Worm (Caenorhabditis elegans): Measurements from ENCODE around the gene fem-3.

Gene fem-3

DNA sequence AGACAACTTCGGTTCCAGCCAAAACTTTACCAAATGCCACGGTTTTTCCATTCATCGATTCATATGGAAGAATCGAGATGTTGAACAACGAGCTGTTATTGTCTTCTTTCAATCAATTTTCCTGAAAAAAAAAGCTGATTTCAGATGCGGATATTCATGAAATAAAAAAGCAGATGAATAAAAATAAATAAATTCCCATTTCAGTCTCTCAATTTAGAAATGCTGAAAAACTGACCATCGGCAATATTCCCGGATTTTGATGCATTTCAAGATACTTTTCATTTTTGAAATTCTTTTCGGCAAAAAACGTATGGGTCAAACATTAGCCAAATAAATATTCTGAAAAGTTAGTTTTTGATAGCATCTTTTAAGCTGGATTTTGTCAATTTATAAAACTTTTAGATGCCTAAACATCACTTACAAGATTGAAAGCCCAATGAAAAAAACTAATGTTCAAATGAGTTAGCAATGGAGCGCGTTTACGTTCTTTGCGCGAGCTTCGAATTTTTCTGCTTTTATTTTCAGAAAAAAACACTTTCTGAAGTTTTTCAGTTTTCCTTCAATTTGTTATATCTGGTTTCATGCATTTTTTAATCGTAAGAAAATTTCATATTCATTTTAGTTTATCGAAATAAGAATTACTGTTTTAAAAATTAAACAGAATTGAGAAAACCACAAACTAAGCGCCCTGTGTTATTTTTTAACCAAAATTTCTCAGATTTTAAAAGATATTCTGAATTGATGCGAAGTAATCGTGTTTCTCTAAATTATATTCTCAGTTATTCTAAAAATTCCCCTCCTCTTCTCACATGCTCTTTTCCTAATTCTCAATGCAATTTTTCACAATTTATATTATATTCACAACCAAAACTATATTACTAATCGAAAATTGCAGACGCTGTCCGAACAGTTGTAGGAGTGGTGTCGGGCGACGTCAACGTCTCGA, at the start of gene fem-3, which contains the start of gene C01F6.14:
Gene fem-3, plus strand, starts transcription at position 896 of the 946 bp plus-strand sequence.
Gene C01F6.14, minus strand, starts transcription at position 51 of the 946 bp plus-strand sequence.
- TF ChIP-seq mab-5 (tag; optimal IDR thresholded peaks at IDR 0.05) (peak; percentile 6), drap-1 (GFP tag; optimal IDR thresholded peaks at IDR 0.05) (no peak)

DNA sequence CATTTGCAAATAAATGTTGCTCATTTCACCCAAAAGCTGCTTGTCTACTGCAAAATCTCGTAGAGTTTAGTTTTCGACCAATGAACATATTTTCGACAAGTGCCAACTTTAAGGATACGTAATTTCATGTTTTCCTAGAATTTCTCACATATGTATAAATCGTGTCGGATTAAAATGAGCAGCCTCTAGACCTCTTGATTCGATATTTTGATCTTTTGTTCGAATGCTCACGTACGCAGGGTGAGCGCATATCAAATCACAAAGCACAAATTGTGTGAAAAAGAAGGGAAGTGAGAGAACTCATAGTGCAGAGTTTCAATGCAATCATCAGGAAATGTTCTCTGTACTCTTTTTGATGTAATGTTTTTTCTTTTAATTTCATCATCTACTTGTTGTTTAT, 41.2 kb upstream of the fem-3 start:
- TF ChIP-seq ceh-83 (GFP tag; optimal IDR thresholded peaks at IDR 0.05): no peak
- TF ChIP-seq nhr-12 (tag; optimal IDR thresholded peaks at IDR 0.05): no peak
- TF ChIP-seq bed-3 (GFP tag; optimal IDR thresholded peaks at IDR 0.05): no peak
- no peak for TF ChIP-seq sem-2 (GFP tag; optimal IDR thresholded peaks at IDR 0.05)

DNA sequence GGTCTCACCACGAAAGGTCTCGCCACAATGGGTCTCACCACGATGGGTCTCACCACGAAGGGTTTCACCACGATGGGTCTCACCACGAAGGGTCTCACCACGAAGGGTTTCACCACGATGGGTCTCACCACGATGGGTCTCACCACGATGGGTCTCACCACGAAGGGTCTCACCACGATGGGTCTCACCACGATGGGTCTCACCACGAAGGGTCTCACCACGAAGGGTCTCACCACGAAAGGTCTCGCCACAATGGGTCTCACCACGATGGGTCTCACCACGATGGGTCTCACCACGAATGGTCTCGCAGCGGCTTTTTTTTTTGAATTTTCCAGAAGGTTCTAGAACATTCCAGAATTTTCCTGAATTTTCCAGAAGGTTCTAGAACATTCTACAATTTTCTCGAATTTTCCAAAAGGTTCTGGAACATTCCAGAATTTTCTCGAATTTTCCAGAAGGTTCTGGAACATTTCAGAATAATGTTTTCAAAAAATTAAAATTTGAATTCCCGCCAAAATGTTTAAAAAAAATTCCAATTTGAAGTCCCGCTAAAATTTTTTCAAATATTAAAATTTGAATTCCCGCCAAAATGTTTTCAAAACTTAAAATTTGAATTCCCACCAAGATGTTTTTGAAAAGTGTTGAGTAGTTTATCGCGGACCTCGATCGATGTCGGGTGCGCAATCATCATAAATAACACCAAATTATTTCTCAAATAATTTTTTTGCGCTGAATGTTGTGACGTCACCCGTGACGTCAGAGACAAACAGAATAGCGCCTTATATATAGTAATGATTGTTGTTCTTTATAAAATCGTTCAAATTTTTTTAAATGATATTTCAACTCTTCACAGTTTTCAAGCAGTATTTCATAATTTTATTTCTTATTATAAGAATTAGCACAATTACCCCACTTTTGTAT, 37.2 kb upstream of the fem-3 start:
- TF ChIP-seq zip-8 (tag; optimal IDR thresholded peaks at IDR 0.05): peak; percentile 58

DNA sequence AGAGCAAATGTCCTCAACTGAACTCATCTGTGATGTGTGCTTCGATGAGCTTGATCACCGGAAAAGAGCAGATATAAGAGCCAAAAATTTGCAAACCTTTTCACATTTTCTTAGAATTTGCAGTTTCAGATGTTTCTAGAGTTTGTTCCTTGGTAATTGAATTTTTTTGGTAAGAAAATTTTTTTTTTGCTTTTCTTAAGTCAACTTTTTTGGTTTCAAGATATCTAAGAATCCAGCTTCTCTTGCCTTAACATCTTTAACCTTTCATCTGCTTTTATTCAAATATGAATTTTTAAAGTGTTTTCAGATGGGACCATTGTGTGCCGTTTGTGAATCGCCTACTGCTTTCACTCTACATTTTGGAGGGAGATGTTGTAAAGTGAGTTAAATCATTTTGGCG, 35.1 kb upstream of the fem-3 start, which contains the start of gene nhr-11:
Gene nhr-11, plus strand, starts transcription at position 301 of the 400 bp plus-strand sequence.
- TF ChIP-seq unc-120 (tag; optimal IDR thresholded peaks at IDR 0.05; ENCODE audit: poor library complexity, severe bottlenecking): no peak
- no peak for TF ChIP-seq zip-8 (tag; optimal IDR thresholded peaks at IDR 0.05)
- TF ChIP-seq ztf-11 (tag; optimal IDR thresholded peaks at IDR 0.05): no peak
- TF ChIP-seq snpc-4 (tag; optimal IDR thresholded peaks at IDR 0.05): no peak
- TF ChIP-seq tbx-8 (GFP tag; optimal IDR thresholded peaks at IDR 0.05): no peak
- no peak for TF ChIP-seq nhr-76 (tag; optimal IDR thresholded peaks at IDR 0.05)
- TF ChIP-seq lin-32 (GFP tag; optimal IDR thresholded peaks at IDR 0.05): no peak
- no peak for TF ChIP-seq ces-1 (GFP tag; optimal IDR thresholded peaks at IDR 0.05)
- TF ChIP-seq flh-1 (GFP tag; optimal IDR thresholded peaks at IDR 0.05): no peak

DNA sequence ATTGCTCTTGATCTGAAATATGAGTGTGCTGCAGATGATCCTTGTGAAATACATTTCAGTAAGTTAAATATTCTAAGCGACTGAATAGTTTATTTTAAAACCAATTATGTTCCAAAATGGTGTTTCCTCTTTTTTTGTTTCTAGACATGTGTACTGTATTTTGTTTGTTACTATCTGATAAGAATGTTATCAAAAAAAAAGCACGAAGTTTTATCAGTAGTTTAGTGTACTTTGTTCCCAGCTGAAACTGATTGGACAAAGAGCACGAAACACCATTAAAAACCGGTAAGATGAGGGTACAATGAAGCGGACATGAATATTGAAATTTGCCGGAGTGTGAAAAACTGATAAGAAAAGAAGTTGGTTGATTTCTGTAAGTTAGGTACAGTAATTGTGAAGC, 34.6 kb upstream of the fem-3 start:
- TF ChIP-seq snpc-4 (tag; optimal IDR thresholded peaks at IDR 0.05): no peak
- TF ChIP-seq ces-1 (GFP tag; optimal IDR thresholded peaks at IDR 0.05): no peak
- TF ChIP-seq hlh-1 (tag; optimal IDR thresholded peaks at IDR 0.05): no peak
- no peak for TF ChIP-seq sem-2 (GFP tag; optimal IDR thresholded peaks at IDR 0.05)
- no peak for TF ChIP-seq M03D4.4 (tag; optimal IDR thresholded peaks at IDR 0.05)
- TF ChIP-seq lin-13 (tag; optimal IDR thresholded peaks at IDR 0.05): no peak
- TF ChIP-seq unc-120 (tag; optimal IDR thresholded peaks at IDR 0.05; ENCODE audit: poor library complexity, severe bottlenecking): no peak
- TF ChIP-seq ceh-43 (GFP tag; optimal IDR thresholded peaks at IDR 0.05): no peak
- TF ChIP-seq sptf-1 (tag; optimal IDR thresholded peaks at IDR 0.05): no peak
- TF ChIP-seq mep-1 (tag; optimal IDR thresholded peaks at IDR 0.05): no peak
- no peak for TF ChIP-seq mls-2 (tag; optimal IDR thresholded peaks at IDR 0.05)
- TF ChIP-seq unc-62 (GFP tag; optimal IDR thresholded peaks at IDR 0.05): no peak
- TF ChIP-seq blmp-1 (tag; optimal IDR thresholded peaks at IDR 0.05): no peak
- no peak for TF ChIP-seq pha-4 (tag; optimal IDR thresholded peaks at IDR 0.05)
- no peak for TF ChIP-seq lsy-2 (tag; optimal IDR thresholded peaks at IDR 0.05)
- no peak for TF ChIP-seq elt-1 (tag; optimal IDR thresholded peaks at IDR 0.05; ENCODE audit: borderline replicate concordance, insufficient read depth)
- TF ChIP-seq flh-1 (GFP tag; optimal IDR thresholded peaks at IDR 0.05): no peak
- no peak for TF ChIP-seq bed-3 (GFP tag; optimal IDR thresholded peaks at IDR 0.05)
- no peak for TF ChIP-seq nhr-12 (tag; optimal IDR thresholded peaks at IDR 0.05)
- TF ChIP-seq nhr-28 (tag; optimal IDR thresholded peaks at IDR 0.05): no peak

Data from whole organism, mixed stage, embryonic.